Worm (Caenorhabditis elegans): Measurements from ENCODE around the gene scl-5.

DNA sequence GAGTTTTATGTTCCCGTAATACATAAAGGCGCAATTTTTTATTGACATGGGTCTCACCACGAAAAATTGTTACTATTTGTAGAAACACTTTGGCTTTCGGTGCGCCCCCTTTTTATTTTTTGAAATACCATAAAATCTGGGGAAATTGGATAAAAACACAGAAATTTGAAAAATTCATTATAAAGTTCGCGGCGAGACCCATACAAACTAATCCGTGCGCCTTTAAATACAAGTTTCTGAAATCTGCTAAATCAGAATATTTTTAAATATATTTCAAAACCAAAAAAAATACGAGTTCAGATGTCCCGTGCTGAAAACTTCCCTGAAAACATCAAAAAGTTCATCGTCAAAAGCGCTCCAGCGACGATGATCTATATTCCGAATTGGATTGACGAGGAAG lies 43.5 kb downstream of the scl-5 start, which contains the start of gene B0564.2:
- no peak for TF ChIP-seq dao-5 (tag; optimal IDR thresholded peaks at IDR 0.05)
- TF ChIP-seq W03F9.2 (tag; optimal IDR thresholded peaks at IDR 0.05) = no peak
- no peak for TF ChIP-seq him-1 (tag; optimal IDR thresholded peaks at IDR 0.05)
